Worm (Caenorhabditis elegans) whole organism, L4 larva: ENCODE data around the gene sec-6.

ENCODE experiments used
- F10B5.3 ChIP-seq: sonication (generic microtip); optimal IDR thresholded peaks from 2 replicates; lab custom pipeline; 2016; ENCODE audit warnings: mild to moderate bottlenecking, missing genetic modification characterization, missing compliant biosample characterization
- F26F4.8 ChIP-seq: fragments of 200-800 bp; sonication (Bioruptor generic); conservative IDR thresholded peaks from 2 replicates; pipeline ENCODE4 v1.3.6; 2022; ENCODE audit warnings: missing genetic modification characterization, missing compliant biosample characterization
- T26A8.4 ChIP-seq: fragments of 200-800 bp; sonication (Bioruptor generic); IDR thresholded peaks from 2 replicates; pipeline ENCODE4 v1.3.6; 2022; ENCODE audit warnings: missing genetic modification characterization, missing compliant biosample characterization
- Y5F2A.4 ChIP-seq: fragments of 200-800 bp; sonication (Bioruptor generic); optimal IDR thresholded peaks from 2 replicates; lab custom pipeline; 2018; ENCODE audit warnings: mild to moderate bottlenecking, missing genetic modification characterization, missing compliant biosample characterization
- aha-1 ChIP-seq: fragments of 150-350 bp; peaks from one replicate; lab custom pipeline; 2014; ENCODE audit warnings: missing biosample characterization, missing genetic modification characterization
- aly-2 ChIP-seq: sonication (generic microtip); optimal IDR thresholded peaks from 2 replicates; lab custom pipeline; 2018; ENCODE audit warnings: missing biosample characterization, missing genetic modification characterization
- ceh-20 ChIP-seq: fragments of 200-800 bp; sonication (Bioruptor generic); IDR thresholded peaks from 2 replicates; pipeline ENCODE4 v1.3.6; 2022; ENCODE audit warnings: missing genetic modification reagents, missing genetic modification characterization, missing compliant biosample characterization
- ceh-82 ChIP-seq: sonication (generic microtip); optimal IDR thresholded peaks from 2 replicates; lab custom pipeline; 2017; ENCODE audit warnings: missing biosample characterization, missing genetic modification characterization
- ctbp-1 ChIP-seq: fragments of 200-800 bp; sonication (Bioruptor generic); IDR thresholded peaks from 2 replicates; pipeline ENCODE4 v1.3.6; 2022; ENCODE audit warnings: missing genetic modification reagents, missing genetic modification characterization, missing compliant biosample characterization
- daf-19 ChIP-seq: fragments of 200-800 bp; sonication (Bioruptor generic); conservative IDR thresholded peaks from 2 replicates; pipeline ENCODE4 v1.3.6; 2022; ENCODE audit warnings: missing genetic modification characterization, missing compliant biosample characterization
- daf-8 ChIP-seq: fragments of 200-800 bp; sonication (Bioruptor generic); IDR thresholded peaks from 2 replicates; pipeline ENCODE4 v1.3.6; 2022; ENCODE audit warnings: missing genetic modification characterization, missing compliant biosample characterization
- dpl-1 ChIP-seq: fragments of 150-350 bp; optimal IDR thresholded peaks from 2 replicates; lab custom pipeline; 2014; ENCODE audit warnings: missing biosample characterization, missing genetic modification reagents, missing genetic modification characterization
- duxl-1 ChIP-seq: sonication (generic microtip); optimal IDR thresholded peaks from 2 replicates; lab custom pipeline; 2016; ENCODE audit warnings: mild to moderate bottlenecking, missing genetic modification characterization, moderate library complexity, missing compliant biosample characterization; ENCODE audit not compliant: poor library complexity
- egl-27 ChIP-seq: sonication (generic microtip); optimal IDR thresholded peaks from 3 replicates; lab custom pipeline; 2017; ENCODE audit warnings: missing biosample characterization, missing genetic modification reagents, missing genetic modification characterization
- egl-43 ChIP-seq: fragments of 200-800 bp; sonication (Bioruptor generic); IDR thresholded peaks from 2 replicates; pipeline ENCODE4 v1.3.6; 2022; ENCODE audit warnings: missing genetic modification reagents, missing genetic modification characterization, missing compliant biosample characterization
- gei-8 ChIP-seq: fragments of 200-800 bp; sonication (Bioruptor generic); optimal IDR thresholded peaks from 2 replicates; lab custom pipeline; 2018; ENCODE audit warnings: mild to moderate bottlenecking, missing genetic modification characterization, missing compliant biosample characterization
- hlh-30 ChIP-seq: sonication (generic microtip); optimal IDR thresholded peaks from 2 replicates; lab custom pipeline; 2017; ENCODE audit warnings: antibody characterized with exemption, mild to moderate bottlenecking, missing genetic modification characterization, missing compliant biosample characterization; ENCODE audit not compliant: insufficient read depth
- hmg-1.1 ChIP-seq: fragments of 200-800 bp; sonication (Bioruptor generic); IDR thresholded peaks from 2 replicates; pipeline ENCODE4 v1.3.6; 2022; ENCODE audit warnings: missing genetic modification reagents, missing genetic modification characterization, missing compliant biosample characterization
- lin-29 ChIP-seq: fragments of 200-800 bp; sonication (Bioruptor generic); IDR thresholded peaks from 2 replicates; pipeline ENCODE4 v1.3.6; 2022; ENCODE audit warnings: missing genetic modification reagents, missing genetic modification characterization, missing compliant biosample characterization
- lin-38 ChIP-seq: fragments of 200-800 bp; sonication (Bioruptor generic); IDR thresholded peaks from 2 replicates; pipeline ENCODE4 v1.3.6; 2022; ENCODE audit warnings: missing genetic modification reagents, missing genetic modification characterization, missing compliant biosample characterization
- mdl-1 ChIP-seq, 2 experiments: fragments of 150-350 bp in 1 of 2; sonication (generic microtip) in 1 of 2; optimal IDR thresholded peaks; 2 replicates each; lab custom pipeline; 2014 to 2017; ENCODE audit warnings: missing biosample characterization in 2 of 2, missing genetic modification characterization in 2 of 2
- mdt-29 ChIP-seq: fragments of 200-800 bp; sonication (Bioruptor generic); IDR thresholded peaks from 2 replicates; pipeline ENCODE4 v1.3.6; 2022; ENCODE audit warnings: missing genetic modification reagents, missing genetic modification characterization, missing compliant biosample characterization
- mes-2 ChIP-seq: sonication (generic microtip); optimal IDR thresholded peaks from 2 replicates; lab custom pipeline; 2016; ENCODE audit warnings: missing genotype, mild to moderate bottlenecking, missing genetic modification characterization, missing compliant biosample characterization; ENCODE audit not compliant: poor library complexity, severe bottlenecking
- mxl-3 ChIP-seq: fragments of 200-800 bp; sonication (Bioruptor generic); optimal IDR thresholded peaks from 2 replicates; lab custom pipeline; 2018; ENCODE audit warnings: mild to moderate bottlenecking, missing genetic modification characterization, missing compliant biosample characterization
- nhr-102 ChIP-seq: sonication (generic microtip); optimal IDR thresholded peaks from 2 replicates; lab custom pipeline; 2016; ENCODE audit warnings: mild to moderate bottlenecking, missing genetic modification characterization, moderate library complexity, missing compliant biosample characterization
- nhr-11 ChIP-seq: fragments of 150-350 bp; optimal IDR thresholded peaks from 2 replicates; lab custom pipeline; 2014; ENCODE audit warnings: missing biosample characterization, missing genetic modification characterization
- nhr-111 ChIP-seq: fragments of 200-800 bp; sonication (Bioruptor generic); optimal IDR thresholded peaks from 2 replicates; lab custom pipeline; 2018; ENCODE audit warnings: mild to moderate bottlenecking, missing genetic modification characterization, missing compliant biosample characterization
- nhr-237 ChIP-seq: sonication (generic microtip); optimal IDR thresholded peaks from 2 replicates; lab custom pipeline; 2017; ENCODE audit warnings: missing biosample characterization, missing genetic modification characterization
- nhr-25 ChIP-seq: sonication (generic microtip); optimal IDR thresholded peaks from 2 replicates; lab custom pipeline; 2017; ENCODE audit warnings: missing genetic modification characterization, mild to moderate bottlenecking, missing compliant biosample characterization, antibody characterized with exemption, moderate library complexity, borderline replicate concordance; ENCODE audit not compliant: insufficient read depth
- nhr-41 ChIP-seq: fragments of 200-800 bp; sonication (Bioruptor generic); IDR thresholded peaks from 2 replicates; pipeline ENCODE4 v1.3.6; 2022; ENCODE audit warnings: missing genetic modification reagents, missing genetic modification characterization, missing compliant biosample characterization
- nhr-42 ChIP-seq: fragments of 200-800 bp; sonication (Bioruptor generic); IDR thresholded peaks from 2 replicates; pipeline ENCODE4 v1.3.6; 2022; ENCODE audit warnings: missing genetic modification characterization, missing compliant biosample characterization
- nhr-6 ChIP-seq: fragments of 150-350 bp; optimal IDR thresholded peaks from 2 replicates; lab custom pipeline; 2014; ENCODE audit warnings: missing biosample characterization, missing genetic modification characterization
- pha-4 ChIP-seq, 2 experiments: fragments of 150-350 bp in 1 of 2; fragments of 200-800 bp in 1 of 2; sonication (Bioruptor generic) in 1 of 2; IDR thresholded peaks in 1 of 2; optimal IDR thresholded peaks in 1 of 2; 2 replicates each; pipeline versions ENCODE4 v1.3.6 to Lab custom; 2014 to 2022; ENCODE audit warnings: missing genetic modification characterization in 2 of 2, missing genetic modification reagents in 2 of 2, missing biosample characterization in 1 of 2, missing compliant biosample characterization in 1 of 2
- php-3 ChIP-seq: fragments of 200-800 bp; sonication (Bioruptor generic); IDR thresholded peaks from 2 replicates; pipeline ENCODE4 v1.3.6; 2022; ENCODE audit warnings: missing genetic modification reagents, missing genetic modification characterization, missing compliant biosample characterization
- pqm-1 ChIP-seq: sonication (generic microtip); optimal IDR thresholded peaks from 2 replicates; lab custom pipeline; 2017; ENCODE audit warnings: missing biosample characterization, missing genetic modification characterization
- sdz-12 ChIP-seq: fragments of 200-800 bp; sonication (Bioruptor generic); optimal IDR thresholded peaks from 2 replicates; lab custom pipeline; 2018; ENCODE audit warnings: mild to moderate bottlenecking, missing genetic modification characterization, missing compliant biosample characterization
- spr-1 ChIP-seq: sonication (generic microtip); optimal IDR thresholded peaks from 2 replicates; lab custom pipeline; 2016; ENCODE audit warnings: mild to moderate bottlenecking, missing genetic modification characterization, missing compliant biosample characterization
- tag-97 ChIP-seq: fragments of 200-800 bp; sonication (Bioruptor generic); IDR thresholded peaks from 2 replicates; pipeline ENCODE4 v1.3.6; 2022; ENCODE audit warnings: missing genetic modification characterization, missing compliant biosample characterization
- unc-130 ChIP-seq: sonication (generic microtip); optimal IDR thresholded peaks from 2 replicates; lab custom pipeline; 2016; ENCODE audit warnings: missing genetic modification reagents, missing genetic modification characterization, missing compliant biosample characterization
- zag-1 ChIP-seq: fragments of 150-350 bp; optimal IDR thresholded peaks from 2 replicates; lab custom pipeline; 2014; ENCODE audit warnings: missing biosample characterization, missing genetic modification characterization
- zfp-2 ChIP-seq: sonication (generic microtip); optimal IDR thresholded peaks from 2 replicates; lab custom pipeline; 2016; ENCODE audit warnings: mild to moderate bottlenecking, missing genetic modification characterization, missing compliant biosample characterization
- zfp-3 ChIP-seq: fragments of 200-800 bp; sonication (Bioruptor generic); conservative IDR thresholded peaks from 2 replicates; pipeline ENCODE4 v1.3.6; 2022; ENCODE audit warnings: missing genetic modification reagents, missing genetic modification characterization, missing compliant biosample characterization
- zip-11 ChIP-seq: fragments of 200-800 bp; sonication (Bioruptor generic); IDR thresholded peaks from 2 replicates; pipeline ENCODE4 v1.3.6; 2022; ENCODE audit warnings: missing genetic modification characterization, missing compliant biosample characterization
- ztf-7 ChIP-seq: fragments of 150-350 bp; optimal IDR thresholded peaks from 2 replicates; lab custom pipeline; 2014; ENCODE audit warnings: missing biosample characterization, missing genetic modification characterization

sec-6 gene

ce11 chrII:5399201-5399600 lies 39.8 kb downstream of the sec-6 start, which contains the start of gene mog-5:
Gene mog-5 (plus strand): TSS chrII:5399538.
- TF ChIP-seq ceh-20 (GFP tag; lab: Robert Waterston, UW), result no peak
- TF ChIP-seq mxl-3 (GFP tag; lab: Kevin White, UChicago), result no peak
- TF ChIP-seq zip-11, result no peak
- TF ChIP-seq aha-1 (tag; lab: Kevin White, UChicago), result no peak
- no peak for TF ChIP-seq nhr-25 (tag; lab: Kevin White, UChicago)
- peak; percentile 77 for TF ChIP-seq mes-2 (tag; lab: Kevin White, UChicago)
- peak; percentile 23 for TF ChIP-seq hlh-30 (tag; lab: Kevin White, UChicago)
- no peak for TF ChIP-seq ctbp-1 (GFP tag; lab: Robert Waterston, UW)
- peak; percentile 26 for TF ChIP-seq dpl-1
- TF ChIP-seq hmg-1.1 (GFP tag; lab: Robert Waterston, UW), result no peak
- TF ChIP-seq lin-38 (GFP tag; lab: Robert Waterston, UW), result peak; percentile 40; the same call in 1 of the 2 replicates
- TF ChIP-seq pha-4 (GFP tag; IDR thresholded peaks at IDR 0.05; lab: Robert Waterston, UW), result no peak
- TF ChIP-seq pha-4 (tag; optimal IDR thresholded peaks at IDR 0.05; lab: Kevin White, UChicago), result peak; percentile 25
- no peak for TF ChIP-seq lin-29 (GFP tag; lab: Robert Waterston, UW)
- TF ChIP-seq, all 104 proteins: peak for 5

DNA sequence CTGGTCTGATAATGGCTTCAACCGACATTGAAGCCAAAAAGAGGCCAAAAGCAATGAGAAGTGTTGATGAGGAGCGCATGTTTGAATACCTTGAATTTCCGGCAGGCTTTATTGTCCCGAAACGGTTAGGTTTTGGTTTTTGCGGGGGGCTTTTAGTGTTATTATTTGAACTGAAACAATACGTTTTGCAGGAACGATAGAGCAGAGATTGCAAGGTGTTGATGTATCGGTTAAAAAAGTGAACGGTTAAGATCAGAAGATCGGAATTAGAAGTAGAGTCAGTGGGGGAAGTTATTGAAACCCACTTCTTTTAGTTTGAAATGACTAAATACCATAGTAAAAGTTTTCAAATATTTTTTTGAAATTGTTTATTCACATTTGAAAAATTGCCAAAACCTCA lies 48.2 kb downstream of the sec-6 start, which contains the start of gene clec-141:
Gene clec-141, minus strand, starts transcription at position 101 of the 400 bp plus-strand sequence.
- no peak for TF ChIP-seq egl-43 (GFP tag; lab: Robert Waterston, UW)
- no peak for TF ChIP-seq zfp-3
- no peak for TF ChIP-seq aha-1 (tag; lab: Kevin White, UChicago)
- TF ChIP-seq egl-27, result no peak
- TF ChIP-seq duxl-1, result no peak
- TF ChIP-seq nhr-6 (tag; lab: Kevin White, UChicago), result no peak
- TF ChIP-seq spr-1 (tag; lab: Kevin White, UChicago), result no peak
- no peak for TF ChIP-seq gei-8 (GFP tag; lab: Kevin White, UChicago)
- no peak for TF ChIP-seq pqm-1 (tag; lab: Kevin White, UChicago)
- TF ChIP-seq zag-1, result no peak
- TF ChIP-seq ctbp-1 (GFP tag; lab: Robert Waterston, UW), result no peak
- TF ChIP-seq T26A8.4 (GFP tag; lab: Robert Waterston, UW), result no peak
- no peak for TF ChIP-seq ceh-82 (tag; lab: Kevin White, UChicago)
- no peak for TF ChIP-seq daf-8 (GFP tag; lab: Robert Waterston, UW)
- TF ChIP-seq ztf-7 (tag; lab: Kevin White, UChicago), result no peak
- no peak for TF ChIP-seq F10B5.3
- no peak for TF ChIP-seq nhr-42 (GFP tag; lab: Robert Waterston, UW)
- TF ChIP-seq nhr-237, result no peak
- no peak for TF ChIP-seq php-3 (GFP tag; lab: Robert Waterston, UW)
- TF ChIP-seq, all 104 proteins: peak for 0

DNA sequence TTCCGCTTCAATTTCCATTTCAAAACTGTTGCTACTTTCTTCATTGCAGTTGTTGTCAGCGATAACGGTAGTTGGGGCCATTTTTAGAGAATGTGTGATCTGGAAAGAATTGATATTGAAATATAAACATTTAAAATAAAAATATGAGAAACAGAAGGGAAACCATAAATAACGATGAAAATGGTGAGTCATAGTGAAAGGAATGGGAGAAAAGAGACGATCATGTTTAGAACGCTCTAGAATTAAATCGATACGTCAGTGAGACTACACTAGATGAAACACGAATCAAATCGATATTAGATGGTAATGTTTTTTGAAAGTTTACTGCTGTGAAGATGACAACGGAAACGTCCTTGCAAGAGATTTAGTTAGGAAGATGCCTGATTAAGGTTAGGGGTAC lies 49.6 kb downstream of the sec-6 start, which contains the start of the genes EEED8.12 and EEED8.4:
Gene EEED8.12, minus strand, starts transcription at position 101 of the 400 bp plus-strand sequence.
Gene EEED8.4, plus strand, starts transcription at position 396 of the 400 bp plus-strand sequence.
- TF ChIP-seq php-3 (GFP tag; lab: Robert Waterston, UW) (no peak), nhr-41 (GFP tag; lab: Robert Waterston, UW) (no peak), aly-2 (tag; lab: Kevin White, UChicago) (no peak), mxl-3 (GFP tag; lab: Kevin White, UChicago) (no peak), F26F4.8 (GFP tag; lab: Robert Waterston, UW) (no peak), mdl-1 (tag; optimal IDR thresholded peaks at IDR 0.05; lab: Kevin White, UChicago) (no peak), nhr-111 (GFP tag; lab: Kevin White, UChicago) (no peak), hmg-1.1 (GFP tag; lab: Robert Waterston, UW) (no peak), zfp-2 (tag; lab: Kevin White, UChicago) (no peak), tag-97 (GFP tag; lab: Robert Waterston, UW) (no peak), nhr-11 (no peak), nhr-42 (GFP tag; lab: Robert Waterston, UW) (no peak), sdz-12 (no peak), daf-19 (GFP tag; lab: Robert Waterston, UW) (no peak), Y5F2A.4 (GFP tag; lab: Kevin White, UChicago) (no peak), nhr-102 (tag; lab: Kevin White, UChicago) (no peak), mdt-29 (GFP tag; lab: Robert Waterston, UW) (no peak), unc-130 (GFP tag; lab: Kevin White, UChicago) (no peak)
- TF ChIP-seq, all 104 proteins: peak for 0
